Worm (Caenorhabditis elegans): ENCODE results near the gene cyp-13A11.

- TF ChIP-seq unc-130 (GFP tag; optimal IDR thresholded peaks at IDR 0.05) (no peak), D1046.2 (GFP tag; IDR thresholded peaks at IDR 0.05) (no peak), dmd-9 (GFP tag; IDR thresholded peaks at IDR 0.05) (no peak), nhr-237 (tag; optimal IDR thresholded peaks at IDR 0.05) (no peak), nhr-76 (tag; optimal IDR thresholded peaks at IDR 0.05) (no peak), nhr-11 (tag; optimal IDR thresholded peaks at IDR 0.05) (no peak), lin-39 (tag; optimal IDR thresholded peaks at IDR 0.05) (no peak), ama-1 (optimal IDR thresholded peaks at IDR 0.05) (no peak), madf-9 (GFP tag; conservative IDR thresholded peaks at IDR 0.05) (no peak), lin-13 (GFP tag; optimal IDR thresholded peaks at IDR 0.05) (no peak), nhr-28 (tag; optimal IDR thresholded peaks at IDR 0.05) (no peak)
Measured at ce11 chrIII:13005161-13005560, 15.6 kb upstream of the cyp-13A11 start, which contains the start of gene snf-7.
